Fruit fly (Drosophila melanogaster): ENCODE results near the gene Slc45-1.
A peak's percentile ranks its signal among the peaks of the same experiment; 100 is the strongest.

Slc45-1 gene

dm6 chr3L:9211302-9211930, 2.8 kb upstream of the Slc45-1 start, which contains the start of gene CG4476 (continued):
- TF ChIP-seq Sry-δ (GFP tag; optimal IDR thresholded peaks at IDR 0.05) (no peak), btn (GFP tag; optimal IDR thresholded peaks at IDR 0.05) (no peak), esg (GFP tag; conservative IDR thresholded peaks at IDR 0.05) (no peak), Bgb (GFP tag; IDR thresholded peaks at IDR 0.05; ENCODE audit: partially characterized antibody) (0 out of 2 replicates have a peak, but pooled peaks have one; percentile 13), Abd-B (GFP tag; optimal IDR thresholded peaks at IDR 0.05) (peak; percentile 44), Ets97D (GFP tag; optimal IDR thresholded peaks at IDR 0.05) (peak; percentile 15), CG2712 (tag; optimal IDR thresholded peaks at IDR 0.05) (no peak), CG9932 (GFP tag; IDR thresholded peaks at IDR 0.05) (no peak), da (GFP tag; optimal IDR thresholded peaks at IDR 0.05) (no peak), CG30431 (GFP tag; optimal IDR thresholded peaks at IDR 0.05) (no peak), Hey (tag; optimal IDR thresholded peaks at IDR 0.05) (no peak), CG18011 (GFP tag; optimal IDR thresholded peaks at IDR 0.05) (peak; percentile 99), bowl (GFP tag; IDR thresholded peaks at IDR 0.05) (no peak), Fer1 (GFP tag; optimal IDR thresholded peaks at IDR 0.05) (no peak), ham (GFP tag; IDR thresholded peaks at IDR 0.05) (no peak), ro (GFP tag; IDR thresholded peaks at IDR 0.05) (no peak), CG5953 (GFP tag; IDR thresholded peaks at IDR 0.05) (no peak), Jarid2 (GFP tag; optimal IDR thresholded peaks at IDR 0.05) (peak; percentile 4), Spps (tag; optimal IDR thresholded peaks at IDR 0.05) (no peak), vvl (GFP tag; IDR thresholded peaks at IDR 0.05) (peak; percentile 44; the same call in 1 of the 2 replicates), CG13287 (GFP tag; IDR thresholded peaks at IDR 0.05; ENCODE audit: partially characterized antibody) (peak; percentile 38; the same call in 1 of the 2 replicates), Atf3 (GFP tag; optimal IDR thresholded peaks at IDR 0.05) (no peak), slbo (GFP tag; IDR thresholded peaks at IDR 0.05) (peak; percentile 18; the same call in 1 of the 2 replicates), CG12236 (GFP tag; optimal IDR thresholded peaks at IDR 0.05) (no peak), BtbVII (GFP tag; optimal IDR thresholded peaks at IDR 0.05) (no peak), sima (GFP tag; optimal IDR thresholded peaks at IDR 0.05) (no peak), CG1792 (GFP tag; optimal IDR thresholded peaks at IDR 0.05) (no peak), stwl (tag; optimal IDR thresholded peaks at IDR 0.05) (peak; percentile 91), Ets65A (GFP tag) (peak; percentile 89), E2f2 (GFP tag; IDR thresholded peaks at IDR 0.05) (peak; percentile 26; the same call in 1 of the 2 replicates), CG14860 (GFP tag; IDR thresholded peaks at IDR 0.05; ENCODE audit: partially characterized antibody) (no peak), nau (GFP tag; optimal IDR thresholded peaks at IDR 0.05) (no peak), Lhr (GFP tag; optimal IDR thresholded peaks at IDR 0.05) (peak; percentile 15), eve (GFP tag; optimal IDR thresholded peaks at IDR 0.05) (no peak), CG2129 (GFP tag; IDR thresholded peaks at IDR 0.05; ENCODE audit: partially characterized antibody) (no peak), sna (GFP tag; IDR thresholded peaks at IDR 0.05; ENCODE audit: partially characterized antibody) (no peak), oc (tag; optimal IDR thresholded peaks at IDR 0.05) (no peak), CG15601 (tag; optimal IDR thresholded peaks at IDR 0.05) (peak; percentile 64), az2 (GFP tag; optimal IDR thresholded peaks at IDR 0.05) (no peak), Dip3 (GFP tag; optimal IDR thresholded peaks at IDR 0.05) (no peak), CG8924 (tag; optimal IDR thresholded peaks at IDR 0.05) (no peak), CG17186 (GFP tag; optimal IDR thresholded peaks at IDR 0.05) (no peak), CG7372 (GFP tag; IDR thresholded peaks at IDR 0.05) (no peak), pzg (GFP tag; optimal IDR thresholded peaks at IDR 0.05) (no peak), Myb (GFP tag; optimal IDR thresholded peaks at IDR 0.05) (peak; percentile 92), Rfx (GFP tag; IDR thresholded peaks at IDR 0.05) (peak; percentile 38; the same call in 1 of the 2 replicates), CG6175 (GFP tag; IDR thresholded peaks at IDR 0.05) (no peak), knrl (GFP tag; IDR thresholded peaks at IDR 0.05; ENCODE audit: partially characterized antibody) (peak; percentile 34; the same call in 2 of the 3 replicates), NK7.1 (GFP tag; optimal IDR thresholded peaks at IDR 0.05) (no peak), CG2202 (tag; optimal IDR thresholded peaks at IDR 0.05) (no peak)
